Worm (Caenorhabditis elegans) whole organism, L1 larva: ENCODE data around the gene lgc-56.

Experiments
- ama-1 ChIP-seq: fragments of 150-350 bp; optimal IDR thresholded peaks from 2 replicates; lab custom pipeline; 2014
- dpl-1 ChIP-seq, 3 experiments: fragments of 150-350 bp in 2 of 3; sonication (generic microtip) in 1 of 3; optimal IDR thresholded peaks; 2 replicates each; lab custom pipeline; 2014 to 2017; ENCODE audit warnings: missing biosample characterization in 3 of 3, missing genetic modification characterization in 3 of 3, missing genetic modification reagents in 3 of 3

DNA sequence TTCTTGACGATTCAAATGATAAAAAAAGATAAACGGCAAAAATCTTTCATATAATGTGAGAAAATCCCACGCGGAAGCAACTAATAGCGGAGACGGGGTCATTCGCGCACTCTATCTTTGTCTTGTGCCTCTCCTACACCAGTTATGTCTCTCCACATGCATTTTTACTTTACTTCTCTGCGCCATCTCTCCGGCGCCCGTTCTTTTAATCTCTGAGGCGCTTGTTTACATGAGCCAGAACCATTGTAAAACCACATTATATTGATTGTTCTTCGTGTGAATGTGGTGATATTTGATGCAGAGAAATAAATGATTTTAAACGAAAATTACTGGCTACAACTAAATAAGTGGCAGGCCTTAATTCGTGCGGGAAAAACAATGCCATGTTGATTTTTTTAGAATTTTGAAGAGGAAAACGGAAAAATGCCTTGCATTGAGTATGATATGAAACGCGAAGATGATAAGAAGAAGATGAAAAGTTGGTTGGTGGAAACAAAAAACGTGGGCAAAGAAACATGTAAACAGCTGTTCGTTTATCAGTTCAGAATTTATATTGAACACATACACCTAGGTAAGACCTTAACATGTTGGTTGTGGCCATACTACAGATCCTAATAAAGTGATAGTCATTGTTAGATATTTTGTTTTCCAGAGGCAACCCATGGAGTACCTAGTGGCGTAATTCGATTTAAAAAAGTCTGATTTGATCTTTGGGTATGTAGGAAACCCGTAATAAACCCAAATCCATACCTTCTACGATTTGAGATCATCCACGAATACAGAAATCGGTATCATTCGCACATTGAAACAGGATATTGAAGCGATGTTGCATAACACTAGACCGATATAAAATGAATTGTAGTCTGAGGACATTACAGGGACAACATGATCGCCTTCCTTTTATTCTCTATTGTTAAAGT, 37.6 kb upstream of the lgc-56 start, which contains the start of gene C04G6.2:
- TF ChIP-seq dpl-1 (GFP tag; optimal IDR thresholded peaks at IDR 0.05; lab: Kevin White, UChicago) (peak; percentile 10 to 56 (median 35)), ama-1 (lab: Kevin White, UChicago) (no peak)
